Worm (Caenorhabditis elegans): ENCODE data around the gene stdh-4.

DNA sequence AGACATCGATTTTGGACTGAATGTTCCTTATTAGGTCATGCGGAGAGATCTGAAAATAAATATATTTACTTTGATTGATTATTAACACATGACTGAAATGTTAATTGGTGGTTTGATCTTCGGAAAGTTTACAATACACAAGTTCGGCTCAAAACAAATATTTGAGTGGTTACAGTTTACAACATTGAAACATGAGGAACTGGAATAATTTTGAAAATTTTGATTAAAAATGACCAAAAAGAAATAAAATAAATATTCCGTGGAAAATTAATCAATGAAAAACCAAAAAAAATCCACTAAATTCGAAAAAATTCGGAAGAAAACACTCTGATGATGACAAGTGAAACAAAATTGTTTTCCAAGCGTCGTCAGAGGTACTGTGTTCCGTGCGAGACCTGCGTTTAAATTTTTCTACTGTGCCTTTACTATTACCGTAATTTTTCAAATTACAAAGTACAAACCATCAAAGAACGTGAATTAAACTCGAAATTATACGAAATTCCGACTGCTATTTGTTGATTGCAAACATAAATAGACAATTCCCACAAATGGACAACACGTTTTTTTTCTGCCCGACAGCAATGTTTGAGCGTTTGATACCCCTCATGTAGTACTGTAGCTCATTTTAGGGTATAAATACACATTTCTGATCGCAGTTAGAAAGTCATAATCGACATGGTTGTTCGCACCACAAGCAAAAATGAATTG lies 28.1 kb upstream of the stdh-4 start, which contains the start of the genes F45F2.11 and otpl-7:
- TF ChIP-seq lsy-2 (tag; optimal IDR thresholded peaks at IDR 0.05) (no peak), mep-1 (tag; optimal IDR thresholded peaks at IDR 0.05) (no peak), lin-13 (tag; optimal IDR thresholded peaks at IDR 0.05) (no peak), blmp-1 (tag; optimal IDR thresholded peaks at IDR 0.05) (no peak), ztf-11 (tag; optimal IDR thresholded peaks at IDR 0.05) (no peak), nhr-237 (tag; optimal IDR thresholded peaks at IDR 0.05) (no peak), nhr-12 (tag; optimal IDR thresholded peaks at IDR 0.05) (no peak), unc-62 (GFP tag; optimal IDR thresholded peaks at IDR 0.05) (no peak), nhr-28 (tag; optimal IDR thresholded peaks at IDR 0.05) (no peak), pha-4 (tag; optimal IDR thresholded peaks at IDR 0.05) (no peak)
